Fruit fly (Drosophila melanogaster): ENCODE data around the gene CG4022.

CG4022 gene

dm6 chr3L:9447239-9447777 is 36.7 kb upstream of the CG4022 start (continued):
- TF ChIP-seq Aef1 (GFP tag; IDR thresholded peaks at IDR 0.05), result peak; percentile 62; the same call in 2 of the 3 replicates
- TF ChIP-seq Fer3 (tag; optimal IDR thresholded peaks at IDR 0.05), result peak; percentile 12
- TF ChIP-seq HHEX (GFP tag; optimal IDR thresholded peaks at IDR 0.05), result peak; percentile 21
- TF ChIP-seq CG2678 (tag; optimal IDR thresholded peaks at IDR 0.05), result peak; percentile 19
- TF ChIP-seq Rfx (GFP tag; IDR thresholded peaks at IDR 0.05), result peak; percentile 38
- TF ChIP-seq crol (GFP tag; IDR thresholded peaks at IDR 0.05), result peak; percentile 56; the same call in 1 of the 2 replicates
- TF ChIP-seq abd-A (tag; optimal IDR thresholded peaks at IDR 0.05), result peak; percentile 24
- peak; percentile 84 for TF ChIP-seq CG10959 (GFP tag; IDR thresholded peaks at IDR 0.05)
- TF ChIP-seq Bdp1 (GFP tag; optimal IDR thresholded peaks at IDR 0.05), result no peak
- TF ChIP-seq Dad (GFP tag; optimal IDR thresholded peaks at IDR 0.05), result no peak
- TF ChIP-seq sqz (GFP tag; optimal IDR thresholded peaks at IDR 0.05), result peak; percentile 28
- peak; percentile 78; the same call in 2 of the 4 replicates for TF ChIP-seq chinmo (GFP tag; IDR thresholded peaks at IDR 0.05; ENCODE audit: partially characterized antibody)
- TF ChIP-seq Bgb (GFP tag; IDR thresholded peaks at IDR 0.05; ENCODE audit: partially characterized antibody), result peak; percentile 10; the same call in 1 of the 2 replicates
- no peak for TF ChIP-seq CG8388 (GFP tag; optimal IDR thresholded peaks at IDR 0.05)
- TF ChIP-seq exex (tag; optimal IDR thresholded peaks at IDR 0.05), result peak; percentile 90
- TF ChIP-seq vvl (GFP tag; IDR thresholded peaks at IDR 0.05), result peak; percentile 55; the same call in 1 of the 2 replicates
- peak; percentile 50 for TF ChIP-seq CG18599 (GFP tag; optimal IDR thresholded peaks at IDR 0.05)
- TF ChIP-seq pros (GFP tag; optimal IDR thresholded peaks at IDR 0.05), result peak; percentile 59
- TF ChIP-seq cwo (GFP tag; optimal IDR thresholded peaks at IDR 0.05), result peak; percentile 22
- no peak for TF ChIP-seq repo (GFP tag; optimal IDR thresholded peaks at IDR 0.05)

dm6 chr3L:9446731-9447238 is 36.2 kb upstream of the CG4022 start, which contains the start of gene CG3529:
CG3529 (plus strand) TSS chr3L:9446864.
- TF ChIP-seq h (optimal IDR thresholded peaks at IDR 0.05) (no peak), stwl (tag; optimal IDR thresholded peaks at IDR 0.05) (peak; percentile 69), CG31388 (GFP tag; optimal IDR thresholded peaks at IDR 0.05) (no peak), wdn (GFP tag; IDR thresholded peaks at IDR 0.05) (no peak), Tbp (GFP tag; optimal IDR thresholded peaks at IDR 0.05) (no peak), gsb-n (tag; optimal IDR thresholded peaks at IDR 0.05) (no peak), CG9215 (GFP tag; IDR thresholded peaks at IDR 0.05) (no peak), usp (GFP tag; optimal IDR thresholded peaks at IDR 0.05) (no peak), CG8924 (tag; optimal IDR thresholded peaks at IDR 0.05) (peak; percentile 59), CG6791 (GFP tag; IDR thresholded peaks at IDR 0.05; ENCODE audit: partially characterized antibody) (0 out of 3 replicates have a peak, but pooled peaks have one; percentile 46), ken (GFP tag; IDR thresholded peaks at IDR 0.05) (no peak), CG43689 (GFP tag; IDR thresholded peaks at IDR 0.05) (no peak), CG7839 (tag; optimal IDR thresholded peaks at IDR 0.05) (peak; percentile 8), B-H2 (GFP tag; optimal IDR thresholded peaks at IDR 0.05) (peak; percentile 64), Stat92E (GFP tag; optimal IDR thresholded peaks at IDR 0.05) (peak in 1 of 3 experiments; percentile 54), CG16813 (GFP tag; IDR thresholded peaks at IDR 0.05; ENCODE audit: partially characterized antibody) (no peak), Rx (GFP tag; IDR thresholded peaks at IDR 0.05) (no peak), corto (GFP tag; optimal IDR thresholded peaks at IDR 0.05) (no peak), CG6854 (GFP tag; optimal IDR thresholded peaks at IDR 0.05) (peak; percentile 17), CG11247 (GFP tag; IDR thresholded peaks at IDR 0.05) (no peak), Dfd (GFP tag; optimal IDR thresholded peaks at IDR 0.05) (no peak), ranshi (GFP tag; IDR thresholded peaks at IDR 0.05) (0 out of 2 replicates have a peak, but pooled peaks have one; percentile 8), CG9932 (GFP tag; IDR thresholded peaks at IDR 0.05) (peak; percentile 42; the same call in 1 of the 2 replicates), CoRest (tag; optimal IDR thresholded peaks at IDR 0.05) (peak; percentile 49), CG4328 (GFP tag; optimal IDR thresholded peaks at IDR 0.05) (peak; percentile 56), Ets97D (GFP tag; optimal IDR thresholded peaks at IDR 0.05) (peak; percentile 67), CG13775 (GFP tag; optimal IDR thresholded peaks at IDR 0.05) (no peak), sob (GFP tag; IDR thresholded peaks at IDR 0.05) (no peak), grau (tag; optimal IDR thresholded peaks at IDR 0.05) (peak; percentile 39), CG10147 (GFP tag; optimal IDR thresholded peaks at IDR 0.05) (peak; percentile 8)

Data from whole organism, embryonic.